Worm (Caenorhabditis elegans): ENCODE data around the gene C05D9.4.

- TF ChIP-seq snpc-4 (tag; optimal IDR thresholded peaks at IDR 0.05), result no peak
- no peak for TF ChIP-seq nhr-237 (tag; optimal IDR thresholded peaks at IDR 0.05)
- no peak for TF ChIP-seq lsy-2 (tag; optimal IDR thresholded peaks at IDR 0.05)
- no peak for TF ChIP-seq F49E8.2 (tag; optimal IDR thresholded peaks at IDR 0.05; ENCODE audit: borderline replicate concordance)
- TF ChIP-seq daf-19 (GFP tag; conservative IDR thresholded peaks at IDR 0.05), result no peak
These were observed 47.2 kb upstream of the C05D9.4 start for ce11 chrX:1060705-1061104.

Data from whole organism, L4 larva.